Worm (Caenorhabditis elegans) whole organism, young adult: ENCODE measurements around the gene T24C4.10.

Experiments
- B0261.1 ChIP-seq: sonication (generic microtip); optimal IDR thresholded peaks from 2 replicates; lab custom pipeline; 2016; ENCODE audit warnings: mild to moderate bottlenecking, missing genetic modification characterization, moderate library complexity, missing compliant biosample characterization
- B0336.3 ChIP-seq: fragments of 200-800 bp; sonication (Bioruptor generic); IDR thresholded peaks from 2 replicates; pipeline ENCODE4 v1.3.6; 2022; ENCODE audit warnings: missing genetic modification characterization, missing compliant biosample characterization
- D2030.7 ChIP-seq: fragments of 200-800 bp; sonication (Bioruptor generic); IDR thresholded peaks from 2 replicates; pipeline ENCODE4 v1.3.6; 2022; ENCODE audit warnings: missing genetic modification reagents, missing genetic modification characterization, missing compliant biosample characterization
- F23B12.7 ChIP-seq: sonication (generic microtip); optimal IDR thresholded peaks from 2 replicates; lab custom pipeline; 2017; ENCODE audit warnings: missing genetic modification characterization, mild to moderate bottlenecking, missing compliant biosample characterization, antibody characterized with exemption, moderate library complexity; ENCODE audit not compliant: insufficient read depth
- F33H1.4 ChIP-seq: fragments of 200-800 bp; sonication (Bioruptor generic); IDR thresholded peaks from 2 replicates; pipeline ENCODE4 v1.3.6; 2022; ENCODE audit warnings: missing genetic modification reagents, missing genetic modification characterization, missing compliant biosample characterization
- F39B2.1 ChIP-seq: fragments of 200-800 bp; sonication (Bioruptor generic); IDR thresholded peaks from 2 replicates; pipeline ENCODE4 v1.3.6; 2022; ENCODE audit warnings: missing genetic modification reagents, missing genetic modification characterization, missing compliant biosample characterization
- akir-1 ChIP-seq: fragments of 200-800 bp; sonication (Bioruptor generic); optimal IDR thresholded peaks from 2 replicates; lab custom pipeline; 2018; ENCODE audit warnings: mild to moderate bottlenecking, missing genetic modification characterization, moderate library complexity, missing compliant biosample characterization
- ama-1 ChIP-seq, 3 experiments: fragments of 150-350 bp in 1 of 3; sonication (generic microtip) in 2 of 3; optimal IDR thresholded peaks; 2 replicates each; lab custom pipeline; 2014 to 2018; ENCODE audit warnings: missing biosample characterization in 2 of 3, missing genetic modification characterization in 2 of 3, missing genetic modification reagents in 2 of 3
- atf-7 ChIP-seq: sonication (generic microtip); optimal IDR thresholded peaks from 2 replicates; lab custom pipeline; 2017; ENCODE audit warnings: mild to moderate bottlenecking, missing genetic modification characterization, missing compliant biosample characterization
- attf-5 ChIP-seq: fragments of 200-800 bp; sonication (Bioruptor generic); optimal IDR thresholded peaks from 2 replicates; lab custom pipeline; 2018; ENCODE audit warnings: mild to moderate bottlenecking, missing genetic modification characterization, missing compliant biosample characterization
- ceh-100 ChIP-seq: fragments of 200-800 bp; sonication (Bioruptor generic); IDR thresholded peaks from 2 replicates; pipeline ENCODE4 v1.3.6; 2022; ENCODE audit warnings: missing genetic modification reagents, missing genetic modification characterization, missing compliant biosample characterization
- ceh-40 ChIP-seq: fragments of 200-800 bp; sonication (Bioruptor generic); IDR thresholded peaks from 2 replicates; pipeline ENCODE4 v1.3.6; 2022; ENCODE audit warnings: missing genetic modification characterization, missing compliant biosample characterization
- ceh-79 ChIP-seq: sonication (generic microtip); optimal IDR thresholded peaks from 2 replicates; lab custom pipeline; 2017; ENCODE audit warnings: mild to moderate bottlenecking, missing genetic modification characterization, missing compliant biosample characterization
- dox-1 ChIP-seq: fragments of 200-800 bp; sonication (Bioruptor generic); IDR thresholded peaks from 2 replicates; pipeline ENCODE4 v1.3.6; 2022; ENCODE audit warnings: missing genetic modification reagents, missing genetic modification characterization, missing compliant biosample characterization
- dpff-1 ChIP-seq: sonication (generic microtip); optimal IDR thresholded peaks from 2 replicates; lab custom pipeline; 2017; ENCODE audit warnings: mild to moderate bottlenecking, missing genetic modification characterization, missing compliant biosample characterization
- dpl-1 ChIP-seq: fragments of 150-350 bp; optimal IDR thresholded peaks from 2 replicates; lab custom pipeline; 2014; ENCODE audit warnings: missing biosample characterization, missing genetic modification reagents, missing genetic modification characterization
- ekl-4 ChIP-seq: fragments of 200-800 bp; sonication (Bioruptor generic); IDR thresholded peaks from 2 replicates; pipeline ENCODE4 v1.3.6; 2022; ENCODE audit warnings: missing genetic modification reagents, missing genetic modification characterization, missing compliant biosample characterization
- fkh-3 ChIP-seq: sonication (generic microtip); optimal IDR thresholded peaks from 2 replicates; lab custom pipeline; 2016; ENCODE audit warnings: mild to moderate bottlenecking, missing genetic modification characterization, missing compliant biosample characterization
- him-1 ChIP-seq: sonication (generic microtip); optimal IDR thresholded peaks from 2 replicates; lab custom pipeline; 2016; ENCODE audit warnings: missing genotype, missing genetic modification reagents, missing genetic modification characterization, missing compliant biosample characterization
- hmg-1.2 ChIP-seq: fragments of 200-800 bp; sonication (Bioruptor generic); IDR thresholded peaks from 2 replicates; pipeline ENCODE4 v1.3.6; 2022; ENCODE audit warnings: missing genetic modification reagents, missing genetic modification characterization, missing compliant biosample characterization
- hmg-20 ChIP-seq: fragments of 200-800 bp; sonication (Bioruptor generic); IDR thresholded peaks from 2 replicates; pipeline ENCODE4 v1.3.6; 2022; ENCODE audit warnings: missing genetic modification reagents, missing genetic modification characterization, missing compliant biosample characterization
- hrde-1 ChIP-seq: sonication (generic microtip); optimal IDR thresholded peaks from 2 replicates; lab custom pipeline; 2016; ENCODE audit warnings: missing genetic modification characterization, mild to moderate bottlenecking, missing compliant biosample characterization, moderate library complexity, missing genotype, missing genetic modification reagents, borderline replicate concordance
- hsf-1 ChIP-seq: fragments of 200-800 bp; sonication (Bioruptor generic); IDR thresholded peaks from 2 replicates; pipeline ENCODE4 v1.3.6; 2022; ENCODE audit warnings: missing genetic modification reagents, missing genetic modification characterization, missing compliant biosample characterization
- lin-26 ChIP-seq: fragments of 200-800 bp; sonication (Bioruptor generic); IDR thresholded peaks from 2 replicates; pipeline ENCODE4 v1.3.6; 2022; ENCODE audit warnings: missing genetic modification reagents, missing genetic modification characterization, missing compliant biosample characterization
- lin-35 ChIP-seq, 3 experiments: fragments of 150-350 bp in 2 of 3; sonication (generic microtip) in 1 of 3; optimal IDR thresholded peaks; 2 replicates each; lab custom pipeline; 2014 to 2018; ENCODE audit warnings: missing biosample characterization in 3 of 3, missing genetic modification characterization in 3 of 3, missing genetic modification reagents in 3 of 3
- lsl-1 ChIP-seq: fragments of 200-800 bp; sonication (Bioruptor generic); optimal IDR thresholded peaks from 2 replicates; lab custom pipeline; 2018; ENCODE audit warnings: mild to moderate bottlenecking, missing genetic modification characterization, moderate library complexity, missing compliant biosample characterization
- lsy-27 ChIP-seq: sonication (generic microtip); optimal IDR thresholded peaks from 2 replicates; lab custom pipeline; 2017; ENCODE audit warnings: missing genetic modification characterization, mild to moderate bottlenecking, missing compliant biosample characterization, antibody characterized with exemption, missing genotype, borderline replicate concordance; ENCODE audit not compliant: insufficient read depth
- madf-3 ChIP-seq: fragments of 200-800 bp; sonication (Bioruptor generic); IDR thresholded peaks from 2 replicates; pipeline ENCODE4 v1.3.6; 2022; ENCODE audit warnings: missing genetic modification reagents, missing genetic modification characterization, missing compliant biosample characterization
- madf-6 ChIP-seq: fragments of 200-800 bp; sonication (Bioruptor generic); IDR thresholded peaks from 2 replicates; pipeline ENCODE4 v1.3.6; 2022; ENCODE audit warnings: missing genetic modification reagents, missing genetic modification characterization, missing compliant biosample characterization
- madf-8 ChIP-seq: fragments of 200-800 bp; sonication (Bioruptor generic); conservative IDR thresholded peaks from 2 replicates; pipeline ENCODE4 v1.3.6; 2022; ENCODE audit warnings: missing genetic modification reagents, missing genetic modification characterization, missing compliant biosample characterization
- mxl-1 ChIP-seq: sonication (generic microtip); optimal IDR thresholded peaks from 2 replicates; lab custom pipeline; 2016; ENCODE audit warnings: missing genetic modification characterization, missing compliant biosample characterization
- nfyb-1 ChIP-seq: fragments of 200-800 bp; sonication (Bioruptor generic); IDR thresholded peaks from 2 replicates; pipeline ENCODE4 v1.3.6; 2022; ENCODE audit warnings: missing genetic modification reagents, missing genetic modification characterization, missing compliant biosample characterization
- nhr-179 ChIP-seq: sonication (generic microtip); optimal IDR thresholded peaks from 2 replicates; lab custom pipeline; 2016; ENCODE audit warnings: mild to moderate bottlenecking, missing genetic modification characterization, missing compliant biosample characterization
- nhr-27 ChIP-seq: fragments of 200-800 bp; sonication (Bioruptor generic); optimal IDR thresholded peaks from 2 replicates; lab custom pipeline; 2018; ENCODE audit warnings: mild to moderate bottlenecking, missing genetic modification characterization, moderate library complexity, missing compliant biosample characterization
- nhr-90 ChIP-seq: sonication (generic microtip); optimal IDR thresholded peaks from 2 replicates; lab custom pipeline; 2016; ENCODE audit warnings: missing genotype, mild to moderate bottlenecking, missing genetic modification characterization, missing compliant biosample characterization
- pha-4 ChIP-seq: fragments of 150-350 bp; sonication (generic microtip); optimal IDR thresholded peaks from 2 replicates; lab custom pipeline; 2014; ENCODE audit warnings: missing biosample characterization, missing genetic modification reagents, missing genetic modification characterization
- snpc-1.3 ChIP-seq: sonication (generic microtip); optimal IDR thresholded peaks from 2 replicates; lab custom pipeline; 2017; ENCODE audit warnings: missing genetic modification characterization, mild to moderate bottlenecking, missing compliant biosample characterization, antibody characterized with exemption, moderate library complexity, missing genotype, missing genetic modification reagents; ENCODE audit not compliant: insufficient read depth
- somi-1 ChIP-seq: fragments of 200-800 bp; sonication (Bioruptor generic); optimal IDR thresholded peaks from 2 replicates; lab custom pipeline; 2018; ENCODE audit warnings: mild to moderate bottlenecking, missing genetic modification characterization, missing compliant biosample characterization
- tbx-9 ChIP-seq: sonication (generic microtip); optimal IDR thresholded peaks from 2 replicates; lab custom pipeline; 2016; ENCODE audit warnings: borderline replicate concordance, missing genetic modification characterization, inconsistent platforms, missing compliant biosample characterization
- tlf-1 ChIP-seq: fragments of 200-800 bp; sonication (Bioruptor generic); optimal IDR thresholded peaks from 2 replicates; lab custom pipeline; 2018; ENCODE audit warnings: mild to moderate bottlenecking, missing genetic modification characterization, missing compliant biosample characterization
- unc-62 ChIP-seq: fragments of 150-350 bp; optimal IDR thresholded peaks from 2 replicates; lab custom pipeline; 2014; ENCODE audit warnings: missing biosample characterization, missing genetic modification reagents, missing genetic modification characterization
- zfh-2 ChIP-seq: fragments of 200-800 bp; sonication (Bioruptor generic); conservative IDR thresholded peaks from 2 replicates; pipeline ENCODE4 v1.3.6; 2022; ENCODE audit warnings: missing genetic modification reagents, missing genetic modification characterization, missing compliant biosample characterization
- ztf-26 ChIP-seq: sonication (generic microtip); optimal IDR thresholded peaks from 2 replicates; lab custom pipeline; 2017; ENCODE audit warnings: missing genetic modification characterization, missing compliant biosample characterization
- ztf-6 ChIP-seq: fragments of 200-800 bp; sonication (Bioruptor generic); IDR thresholded peaks from 2 replicates; pipeline ENCODE4 v1.3.6; 2022; ENCODE audit warnings: missing genetic modification reagents, missing genetic modification characterization, missing compliant biosample characterization

T24C4.10 gene

DNA sequence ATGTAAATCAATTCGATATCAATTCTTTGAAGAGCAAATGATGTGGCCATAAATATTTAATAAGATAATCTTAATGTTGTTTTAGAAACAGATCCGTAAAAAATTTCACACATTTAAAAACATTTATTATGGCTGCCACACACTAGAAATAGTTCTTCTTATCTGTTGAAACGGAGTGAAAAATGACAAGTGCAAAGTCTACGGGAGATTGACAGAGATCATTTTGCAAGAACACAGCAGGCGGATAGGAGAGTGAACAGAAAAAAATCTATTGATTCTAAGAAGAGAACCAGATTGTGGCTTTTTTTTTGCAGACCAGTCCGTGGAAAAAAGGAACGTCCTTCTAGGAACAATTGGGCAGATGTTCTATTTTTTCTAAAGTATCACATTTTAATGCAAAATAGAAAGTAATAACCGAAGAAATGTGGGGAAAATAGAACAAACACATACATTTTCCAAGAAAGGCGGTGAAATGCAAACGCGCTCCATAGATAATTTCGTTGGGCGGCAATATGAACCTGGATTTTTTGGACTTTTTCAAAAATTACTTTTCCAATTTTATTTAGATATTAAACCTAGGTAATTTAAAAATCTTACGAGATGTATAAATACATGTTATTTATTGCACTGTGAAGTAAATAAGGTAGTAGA lies 10.7 kb upstream of the T24C4.10 start (continued):
- TF ChIP-seq nfyb-1 (GFP tag; lab: Robert Waterston, UW) (no peak), somi-1 (GFP tag; lab: Kevin White, UChicago) (no peak), zfh-2 (no peak)

DNA sequence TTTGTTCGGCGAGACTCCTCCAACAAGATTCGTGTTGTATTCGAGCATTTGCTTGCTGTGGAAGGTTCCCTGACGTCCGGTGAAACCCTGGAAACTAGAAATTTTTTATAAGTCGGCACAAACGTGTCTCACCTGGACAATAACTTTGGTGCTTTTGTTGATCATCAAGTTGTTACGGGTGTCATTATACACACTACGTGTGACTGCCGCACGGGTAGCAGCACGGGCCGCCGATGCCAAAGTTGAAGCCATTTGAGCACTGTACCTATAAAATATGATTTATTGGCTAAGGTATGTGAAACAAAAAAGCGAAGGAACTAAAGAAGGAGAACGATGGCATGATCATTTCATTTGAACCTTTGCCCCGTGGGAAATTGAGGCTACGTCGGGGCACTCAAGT lies 10.1 kb upstream of the T24C4.10 start, which contains the start of gene sucl-2:
TSS of gene sucl-2 (minus strand) at position 265 of the 400 bp plus-strand sequence.
- TF ChIP-seq lin-35 (GFP tag; optimal IDR thresholded peaks at IDR 0.05; lab: Kevin White, UChicago) (no peak), ceh-100 (GFP tag; lab: Robert Waterston, UW) (0 out of 2 replicates have a peak, but pooled peaks have one; percentile 9), ekl-4 (GFP tag; lab: Robert Waterston, UW) (peak; percentile 33; the same call in 1 of the 2 replicates), madf-3 (peak; percentile 68; the same call in 1 of the 2 replicates), pha-4 (tag; lab: Kevin White, UChicago) (no peak), lsl-1 (GFP tag; lab: Kevin White, UChicago) (no peak), B0336.3 (GFP tag; lab: Robert Waterston, UW) (no peak), tlf-1 (no peak), hrde-1 (tag; lab: Kevin White, UChicago) (no peak), madf-8 (GFP tag; lab: Robert Waterston, UW) (no peak), F39B2.1 (GFP tag; lab: Robert Waterston, UW) (no peak), hmg-1.2 (GFP tag; lab: Robert Waterston, UW) (0 out of 2 replicates have a peak, but pooled peaks have one; percentile 8), snpc-1.3 (no peak), nhr-179 (no peak), dpl-1 (GFP tag; lab: Kevin White, UChicago) (no peak), B0261.1 (no peak), ama-1 (optimal IDR thresholded peaks at IDR 0.05; lab: Kevin White, UChicago) (no peak), ama-1 (GFP tag; optimal IDR thresholded peaks at IDR 0.05; lab: Kevin White, UChicago) (no peak), ztf-6 (no peak), somi-1 (GFP tag; lab: Kevin White, UChicago) (no peak), hsf-1 (GFP tag; lab: Robert Waterston, UW) (no peak), attf-5 (GFP tag; lab: Kevin White, UChicago) (no peak), unc-62 (GFP tag; lab: Kevin White, UChicago) (no peak), F33H1.4 (GFP tag; lab: Robert Waterston, UW) (no peak), tbx-9 (tag; lab: Kevin White, UChicago) (no peak), dpff-1 (no peak), D2030.7 (GFP tag; lab: Robert Waterston, UW) (no peak), fkh-3 (tag; lab: Kevin White, UChicago) (no peak), nhr-27 (tag; lab: Kevin White, UChicago) (no peak), atf-7 (tag; lab: Kevin White, UChicago) (no peak), lin-26 (GFP tag; lab: Robert Waterston, UW) (no peak), dox-1 (no peak; the same call in 1 of the 2 replicates)
- TF ChIP-seq, all 124 proteins: peak for 4

DNA sequence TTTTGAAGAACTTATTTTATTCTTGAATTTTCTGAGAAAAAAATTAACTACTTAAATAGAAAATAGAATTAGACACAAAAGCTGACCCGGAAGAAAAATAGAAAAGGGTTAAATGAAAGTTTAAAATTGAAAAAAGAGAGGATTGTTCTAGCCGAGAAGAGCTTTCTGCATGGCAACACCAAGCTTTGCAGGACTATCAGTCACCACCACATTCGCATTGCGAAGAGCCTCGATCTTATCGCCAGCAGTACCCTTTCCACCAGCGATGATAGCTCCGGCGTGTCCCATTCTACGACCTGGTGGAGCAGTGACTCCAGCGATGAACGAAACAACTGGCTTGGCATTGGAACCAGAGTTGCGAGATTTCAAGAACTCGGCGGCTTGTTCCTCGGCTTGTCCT lies 9.1 kb upstream of the T24C4.10 start:
- TF ChIP-seq B0261.1 (no peak), ztf-26 (no peak), madf-6 (GFP tag; lab: Robert Waterston, UW) (peak; percentile 30; the same call in 1 of the 2 replicates), nhr-90 (tag; lab: Kevin White, UChicago) (no peak), F23B12.7 (tag; lab: Kevin White, UChicago) (no peak), ceh-79 (no peak), akir-1 (GFP tag; lab: Kevin White, UChicago) (no peak), hmg-20 (no peak), hsf-1 (GFP tag; lab: Robert Waterston, UW) (peak; percentile 45; the same call in 1 of the 2 replicates), tbx-9 (tag; lab: Kevin White, UChicago) (no peak), mxl-1 (tag; lab: Kevin White, UChicago) (no peak), ceh-100 (GFP tag; lab: Robert Waterston, UW) (peak; percentile 44; the same call in 1 of the 2 replicates), ekl-4 (GFP tag; lab: Robert Waterston, UW) (peak; percentile 57; the same call in 1 of the 2 replicates), ceh-40 (GFP tag; lab: Robert Waterston, UW) (no peak), lsy-27 (tag; lab: Kevin White, UChicago) (no peak), hrde-1 (tag; lab: Kevin White, UChicago) (no peak), him-1 (tag; lab: Kevin White, UChicago) (peak; percentile 39), F39B2.1 (GFP tag; lab: Robert Waterston, UW) (no peak)
